Fruit fly (Drosophila melanogaster) whole organism, adult: Measurements from ENCODE around the gene CG9213.

Experiments
- CG11617 ChIP-seq: fragments of 200-800 bp; sonication (Bioruptor generic); optimal IDR thresholded peaks from 2 replicates; lab custom pipeline; 2017; ENCODE audit warnings: mild to moderate bottlenecking, missing biosample characterization, missing genetic modification reagents, missing genetic modification characterization
- CG12768 ChIP-seq: fragments of 200-800 bp; sonication (Bioruptor generic); optimal IDR thresholded peaks from 2 replicates; lab custom pipeline; 2017; ENCODE audit warnings: missing biosample characterization, missing genetic modification characterization, mild to moderate bottlenecking, moderate library complexity, missing genetic modification reagents
- CG14711 ChIP-seq: fragments of 200-800 bp; sonication (Bioruptor generic); optimal IDR thresholded peaks from 2 replicates; lab custom pipeline; 2018; ENCODE audit warnings: missing biosample characterization, mild to moderate bottlenecking, missing genetic modification characterization, moderate library complexity
- CG1620 ChIP-seq: fragments of 200-800 bp; sonication (Bioruptor generic); optimal IDR thresholded peaks from 2 replicates; lab custom pipeline; 2016; ENCODE audit warnings: missing biosample characterization, missing genetic modification characterization
- CG33017 ChIP-seq: fragments of 200-800 bp; sonication (Bioruptor generic); optimal IDR thresholded peaks from 2 replicates; lab custom pipeline; 2018; ENCODE audit warnings: missing biosample characterization, mild to moderate bottlenecking, missing genetic modification characterization, moderate library complexity
- CG7045 ChIP-seq: fragments of 200-800 bp; sonication (Bioruptor generic); optimal IDR thresholded peaks from 2 replicates; lab custom pipeline; 2017; ENCODE audit warnings: missing biosample characterization, mild to moderate bottlenecking, missing genetic modification characterization
- CG7101 ChIP-seq: fragments of 200-800 bp; sonication (Bioruptor generic); optimal IDR thresholded peaks from 2 replicates; lab custom pipeline; 2018; ENCODE audit warnings: missing biosample characterization, mild to moderate bottlenecking, missing genetic modification characterization, moderate library complexity
- Clk ChIP-seq: fragments of 200-800 bp; sonication (Bioruptor generic); optimal IDR thresholded peaks from 2 replicates; lab custom pipeline; 2017; ENCODE audit warnings: missing biosample characterization, missing genetic modification characterization
- Crg-1 ChIP-seq: fragments of 200-800 bp; sonication (Bioruptor generic); optimal IDR thresholded peaks from 2 replicates; lab custom pipeline; 2016; ENCODE audit warnings: missing biosample characterization, missing genetic modification characterization
- Hr96 ChIP-seq: fragments of 200-800 bp; sonication (Bioruptor generic); optimal IDR thresholded peaks from 2 replicates; lab custom pipeline; 2016; ENCODE audit warnings: missing biosample characterization, missing genetic modification characterization
- Mnt ChIP-seq: fragments of 200-800 bp; sonication (Bioruptor generic); optimal IDR thresholded peaks from 2 replicates; lab custom pipeline; 2016; ENCODE audit warnings: missing biosample characterization, mild to moderate bottlenecking, missing genetic modification characterization
- bab1 ChIP-seq: fragments of 200-800 bp; sonication (Bioruptor generic); optimal IDR thresholded peaks from 3 replicates; lab custom pipeline; 2019; ENCODE audit warnings: missing biosample characterization, mild to moderate bottlenecking, missing genetic modification characterization, moderate library complexity
- cic ChIP-seq: fragments of 200-800 bp; sonication (Bioruptor generic); optimal IDR thresholded peaks from 2 replicates; lab custom pipeline; 2017; ENCODE audit warnings: missing biosample characterization, mild to moderate bottlenecking, missing genetic modification characterization, moderate library complexity
- cnc ChIP-seq, 2 experiments: fragments of >200 bp; optimal IDR thresholded peaks; 2 replicates each; lab custom pipeline; 2017
- kay ChIP-seq: fragments of 200-800 bp; sonication (Bioruptor generic); peaks from one replicate; lab custom pipeline; 2016; ENCODE audit warnings: missing biosample characterization, missing genetic modification characterization, borderline replicate concordance
- ovo ChIP-seq: fragments of 200-800 bp; sonication (Bioruptor generic); optimal IDR thresholded peaks from 2 replicates; lab custom pipeline; 2016; ENCODE audit warnings: missing biosample characterization, missing genetic modification characterization
- pad ChIP-seq: fragments of 200-800 bp; sonication (Bioruptor generic); optimal IDR thresholded peaks from 3 replicates; lab custom pipeline; 2017; ENCODE audit warnings: missing biosample characterization, missing genetic modification characterization, mild to moderate bottlenecking, moderate library complexity, missing genetic modification reagents
- tj ChIP-seq: fragments of 200-800 bp; sonication (Bioruptor generic); optimal IDR thresholded peaks from 3 replicates; lab custom pipeline; 2017; ENCODE audit warnings: missing biosample characterization, mild to moderate bottlenecking, missing genetic modification characterization, moderate library complexity
- toe ChIP-seq: fragments of 200-800 bp; sonication (Bioruptor generic); optimal IDR thresholded peaks from 2 replicates; lab custom pipeline; 2016; ENCODE audit warnings: missing biosample characterization, missing genetic modification characterization

CG9213 gene

dm6 chrX:15601285-15601684 is 26.9 kb upstream of the CG9213 start:
- TF ChIP-seq cnc (optimal IDR thresholded peaks at IDR 0.05; lab: Kevin White, UChicago) (no peak), pad (GFP tag; lab: Kevin White, UChicago) (no peak), ovo (GFP tag; lab: Kevin White, UChicago) (no peak), kay (no peak), CG11617 (GFP tag; lab: Kevin White, UChicago) (no peak)

- TF ChIP-seq CG12768 (GFP tag; lab: Kevin White, UChicago) = no peak
- no peak for TF ChIP-seq Mnt
- TF ChIP-seq CG7045 (GFP tag; lab: Kevin White, UChicago) = no peak
- TF ChIP-seq Clk (GFP tag; lab: Kevin White, UChicago) = no peak
- TF ChIP-seq CG7101 (tag; lab: Kevin White, UChicago) = no peak
- no peak for TF ChIP-seq CG11617 (GFP tag; lab: Kevin White, UChicago)
- TF ChIP-seq CG1620 (GFP tag; lab: Kevin White, UChicago) = no peak
- no peak for TF ChIP-seq Hr96 (GFP tag; lab: Kevin White, UChicago)
- no peak for TF ChIP-seq tj (GFP tag; lab: Kevin White, UChicago)
- TF ChIP-seq cic (GFP tag; lab: Kevin White, UChicago) = no peak
- TF ChIP-seq kay = no peak
- TF ChIP-seq Crg-1 (GFP tag; lab: Kevin White, UChicago) = no peak
- TF ChIP-seq toe = no peak
- no peak for TF ChIP-seq CG33017
- no peak for TF ChIP-seq cnc (optimal IDR thresholded peaks at IDR 0.05; lab: Kevin White, UChicago)
- TF ChIP-seq ovo (GFP tag; lab: Kevin White, UChicago) = no peak
These were observed 25.4 kb upstream of the CG9213 start for dm6 chrX:15599697-15600096.

- TF ChIP-seq bab1 (GFP tag; lab: Kevin White, UChicago) = no peak
- TF ChIP-seq Clk (GFP tag; lab: Kevin White, UChicago) = no peak
- no peak for TF ChIP-seq cnc (optimal IDR thresholded peaks at IDR 0.05; lab: Kevin White, UChicago)
- TF ChIP-seq CG1620 (GFP tag; lab: Kevin White, UChicago) = peak; percentile 59
- TF ChIP-seq Crg-1 (GFP tag; lab: Kevin White, UChicago) = no peak
- TF ChIP-seq tj (GFP tag; lab: Kevin White, UChicago) = no peak
- no peak for TF ChIP-seq CG33017
- no peak for TF ChIP-seq CG14711 (tag; lab: Kevin White, UChicago)
- TF ChIP-seq CG7101 (tag; lab: Kevin White, UChicago) = no peak
- no peak for TF ChIP-seq CG12768 (GFP tag; lab: Kevin White, UChicago)
- TF ChIP-seq CG7045 (GFP tag; lab: Kevin White, UChicago) = no peak
- no peak for TF ChIP-seq toe
- no peak for TF ChIP-seq kay
- no peak for TF ChIP-seq cic (GFP tag; lab: Kevin White, UChicago)
- no peak for TF ChIP-seq ovo (GFP tag; lab: Kevin White, UChicago)
- TF ChIP-seq Mnt = peak; percentile 4
These were observed 20.0 kb upstream of the CG9213 start for dm6 chrX:15594230-15594857.

dm6 chrX:15593477-15594229 is 19.3 kb upstream of the CG9213 start, which contains the start of gene Chsy:
TSS of gene Chsy (minus strand) at chrX:15593534.
- TF ChIP-seq toe = no peak
- TF ChIP-seq Hr96 (GFP tag; lab: Kevin White, UChicago) = peak; percentile 42
- peak; percentile 38 for TF ChIP-seq Mnt

dm6 chrX:15592822-15593476 is 18.6 kb upstream of the CG9213 start:
- TF ChIP-seq tj (GFP tag; lab: Kevin White, UChicago) (peak; percentile 97), CG12768 (GFP tag; lab: Kevin White, UChicago) (no peak), Mnt (peak; percentile 32)

dm6 chrX:15591721-15592491 is 17.6 kb upstream of the CG9213 start:
- TF ChIP-seq CG7101 (tag; lab: Kevin White, UChicago) (peak; percentile 3), ovo (GFP tag; lab: Kevin White, UChicago) (no peak)

- TF ChIP-seq toe (no peak), CG14711 (tag; lab: Kevin White, UChicago) (no peak), CG11617 (GFP tag; lab: Kevin White, UChicago) (no peak), cnc (optimal IDR thresholded peaks at IDR 0.05; lab: Kevin White, UChicago) (no peak), cic (GFP tag; lab: Kevin White, UChicago) (no peak), Mnt (no peak), ovo (GFP tag; lab: Kevin White, UChicago) (no peak), tj (GFP tag; lab: Kevin White, UChicago) (no peak)
These were observed 13.1 kb upstream of the CG9213 start, which contains the start of gene Alp11 for dm6 chrX:15587433-15587832. TSS of gene Alp11 (plus strand) at chrX:15587733.
